Fruit fly (Drosophila melanogaster) whole organism, embryonic: ENCODE measurements around the gene Mical.
A peak's percentile ranks its signal among the peaks of the same experiment; 100 is the strongest.

Experiments used
- B-H2 ChIP-seq: fragments of 200-800 bp; sonication (Bioruptor generic); optimal IDR thresholded peaks from 2 replicates; lab custom pipeline; 2018; ENCODE audit warnings: missing biosample characterization, mild to moderate bottlenecking, missing genetic modification characterization
- CG10209 ChIP-seq: fragments of 200-800 bp; sonication (Bioruptor generic); optimal IDR thresholded peaks from 3 replicates; lab custom pipeline; 2017; ENCODE audit warnings: missing biosample characterization, mild to moderate bottlenecking, missing genetic modification characterization, missing genetic modification reagents
- CG12071 ChIP-seq: fragments of 200-800 bp; sonication (Bioruptor generic); optimal IDR thresholded peaks from 3 replicates; lab custom pipeline; 2018; ENCODE audit warnings: missing biosample characterization, mild to moderate bottlenecking, missing genetic modification characterization
- CG1233 ChIP-seq: fragments of 200-800 bp; sonication (Bioruptor generic); optimal IDR thresholded peaks from 4 replicates; lab custom pipeline; 2018; ENCODE audit warnings: missing biosample characterization, mild to moderate bottlenecking, missing genetic modification characterization
- CG13296 ChIP-seq: fragments of 200-800 bp; sonication (Bioruptor generic); optimal IDR thresholded peaks from 3 replicates; lab custom pipeline; 2018; ENCODE audit warnings: missing biosample characterization, mild to moderate bottlenecking, missing genetic modification characterization
- CG15514 ChIP-seq: fragments of 200-800 bp; sonication (Bioruptor generic); optimal IDR thresholded peaks from 3 replicates; lab custom pipeline; 2017; ENCODE audit warnings: missing biosample characterization, missing genetic modification characterization, mild to moderate bottlenecking, moderate library complexity, missing genetic modification reagents
- CG18619 ChIP-seq: fragments of 200-800 bp; sonication (Bioruptor generic); optimal IDR thresholded peaks from 3 replicates; lab custom pipeline; 2017; ENCODE audit warnings: missing biosample characterization, mild to moderate bottlenecking, missing genetic modification characterization
- CG2120 ChIP-seq: fragments of 200-800 bp; sonication (Bioruptor generic); optimal IDR thresholded peaks from 3 replicates; lab custom pipeline; 2016; ENCODE audit warnings: missing biosample characterization, missing genetic modification characterization
- CG2712 ChIP-seq: fragments of 200-800 bp; optimal IDR thresholded peaks from 3 replicates; lab custom pipeline; 2019; ENCODE audit warnings: missing biosample characterization, mild to moderate bottlenecking, missing genetic modification characterization, moderate library complexity
- CG30020 ChIP-seq: fragments of 200-800 bp; optimal IDR thresholded peaks from 2 replicates; lab custom pipeline; 2019; ENCODE audit warnings: missing biosample characterization, mild to moderate bottlenecking, missing genetic modification characterization, moderate library complexity
- CG30403 ChIP-seq: fragments of 200-800 bp; sonication (Bioruptor generic); optimal IDR thresholded peaks from 3 replicates; lab custom pipeline; 2016; ENCODE audit warnings: missing biosample characterization, missing genetic modification characterization
- CG31441 ChIP-seq: fragments of 200-800 bp; sonication (Bioruptor generic); IDR thresholded peaks from 2 replicates; pipeline ENCODE4 v1.3.6; 2022; ENCODE audit warnings: missing biosample characterization, missing genetic modification characterization
- CG3407 ChIP-seq: fragments of 200-800 bp; sonication (Bioruptor generic); optimal IDR thresholded peaks from 2 replicates; lab custom pipeline; 2018; ENCODE audit warnings: missing biosample characterization, mild to moderate bottlenecking, missing genetic modification characterization
- CG7786 ChIP-seq: fragments of 200-800 bp; sonication (Bioruptor generic); optimal IDR thresholded peaks from 2 replicates; lab custom pipeline; 2016; ENCODE audit warnings: missing biosample characterization, missing genetic modification characterization
- CG7839 ChIP-seq: fragments of 200-800 bp; sonication (Bioruptor generic); optimal IDR thresholded peaks from 3 replicates; lab custom pipeline; 2018; ENCODE audit warnings: missing biosample characterization, mild to moderate bottlenecking, missing genetic modification characterization, moderate library complexity
- CG8290 ChIP-seq, 3 experiments: fragments of 200-800 bp; sonication (Bioruptor generic); optimal IDR thresholded peaks; 2 replicates each; lab custom pipeline; 2016 to 2019; ENCODE audit warnings: missing biosample characterization in 3 of 3, missing genetic modification characterization in 3 of 3, mild to moderate bottlenecking in 2 of 3, moderate library complexity in 1 of 3
- CG8359 ChIP-seq: fragments of 200-800 bp; sonication (Bioruptor generic); optimal IDR thresholded peaks from 2 replicates; lab custom pipeline; 2017; ENCODE audit warnings: missing biosample characterization, mild to moderate bottlenecking, missing genetic modification characterization, borderline replicate concordance
- CG9437 ChIP-seq: fragments of 200-800 bp; sonication (Bioruptor generic); optimal IDR thresholded peaks from 2 replicates; lab custom pipeline; 2018; ENCODE audit warnings: missing biosample characterization, mild to moderate bottlenecking, missing genetic modification characterization
- CG9727 ChIP-seq: fragments of 200-800 bp; sonication (Bioruptor generic); optimal IDR thresholded peaks from 3 replicates; lab custom pipeline; 2017; ENCODE audit warnings: missing biosample characterization, mild to moderate bottlenecking, missing genetic modification characterization
- CrebB ChIP-seq: fragments of 200-800 bp; sonication (Bioruptor generic); optimal IDR thresholded peaks from 3 replicates; lab custom pipeline; 2018; ENCODE audit warnings: missing biosample characterization, mild to moderate bottlenecking, missing genetic modification characterization
- Dek ChIP-seq: fragments of 200-800 bp; sonication (Bioruptor generic); optimal IDR thresholded peaks from 3 replicates; lab custom pipeline; 2019; ENCODE audit warnings: missing biosample characterization, mild to moderate bottlenecking, missing genetic modification characterization, moderate library complexity
- E2f2 ChIP-seq: fragments of 200-800 bp; sonication (Bioruptor generic); IDR thresholded peaks from 2 replicates; pipeline ENCODE4 v1.3.6; 2022; ENCODE audit warnings: missing biosample characterization, missing genetic modification characterization
- HmgZ ChIP-seq: fragments of 200-800 bp; sonication (Bioruptor generic); optimal IDR thresholded peaks from 2 replicates; lab custom pipeline; 2018; ENCODE audit warnings: missing biosample characterization, mild to moderate bottlenecking, missing genetic modification characterization
- Hr51 ChIP-seq, 2 experiments: fragments of 200-800 bp; sonication (Bioruptor generic); optimal IDR thresholded peaks; 2 replicates in 1 of 2; 3 replicates in 1 of 2; lab custom pipeline; 2016 to 2018; ENCODE audit warnings: missing biosample characterization in 2 of 2, missing genetic modification characterization in 2 of 2, mild to moderate bottlenecking in 1 of 2, moderate library complexity in 1 of 2
- Lim3 ChIP-seq: fragments of 200-800 bp; sonication (Bioruptor generic); IDR thresholded peaks from 2 replicates; pipeline ENCODE4 v1.3.6; 2022; ENCODE audit warnings: missing biosample characterization, missing genetic modification characterization
- Med ChIP-seq: fragments of 200-800 bp; sonication (Bioruptor generic); peaks from one replicate; lab custom pipeline; 2016; ENCODE audit warnings: missing biosample characterization, missing genetic modification characterization, mild to moderate bottlenecking, inconsistent platforms, moderate library complexity
- Mes4 ChIP-seq: fragments of 200-800 bp; sonication (Bioruptor generic); optimal IDR thresholded peaks from 2 replicates; lab custom pipeline; 2016; ENCODE audit warnings: missing biosample characterization, missing genetic modification characterization
- NK7.1 ChIP-seq: fragments of 200-800 bp; sonication (Bioruptor generic); optimal IDR thresholded peaks from 3 replicates; lab custom pipeline; 2016; ENCODE audit warnings: missing biosample characterization, missing genetic modification characterization
- Oli ChIP-seq: fragments of 200-800 bp; sonication (Bioruptor generic); optimal IDR thresholded peaks from 2 replicates; lab custom pipeline; 2018; ENCODE audit warnings: missing biosample characterization, mild to moderate bottlenecking, missing genetic modification characterization, moderate library complexity
- Sox100B ChIP-seq: fragments of 200-800 bp; sonication (Bioruptor generic); optimal IDR thresholded peaks from 3 replicates; lab custom pipeline; 2018; ENCODE audit warnings: missing biosample characterization, mild to moderate bottlenecking, missing genetic modification characterization
- bcd ChIP-seq: fragments of 200-800 bp; sonication (Bioruptor generic); optimal IDR thresholded peaks from 2 replicates; lab custom pipeline; 2017; ENCODE audit warnings: missing biosample characterization, mild to moderate bottlenecking, missing genetic modification characterization
- cwo ChIP-seq: fragments of 200-800 bp; sonication (Bioruptor generic); optimal IDR thresholded peaks from 3 replicates; lab custom pipeline; 2017; ENCODE audit warnings: missing biosample characterization, missing genetic modification characterization, mild to moderate bottlenecking, moderate library complexity, missing genetic modification reagents
- dmrt11E ChIP-seq: fragments of 200-800 bp; sonication (Bioruptor generic); optimal IDR thresholded peaks from 3 replicates; lab custom pipeline; 2018; ENCODE audit warnings: missing biosample characterization, mild to moderate bottlenecking, missing genetic modification characterization, moderate library complexity
- en ChIP-seq: fragments of 200-800 bp; sonication (Bioruptor generic); optimal IDR thresholded peaks from 2 replicates; lab custom pipeline; 2016; ENCODE audit warnings: missing biosample characterization, missing genetic modification characterization
- exex ChIP-seq: fragments of 200-800 bp; sonication (Bioruptor generic); optimal IDR thresholded peaks from 4 replicates; lab custom pipeline; 2018; ENCODE audit warnings: missing biosample characterization, mild to moderate bottlenecking, missing genetic modification characterization, moderate library complexity
- grau ChIP-seq: fragments of 200-800 bp; optimal IDR thresholded peaks from 3 replicates; lab custom pipeline; 2019; ENCODE audit warnings: missing biosample characterization, mild to moderate bottlenecking, missing genetic modification characterization, moderate library complexity
- grn ChIP-seq: fragments of 200-800 bp; sonication (Bioruptor generic); optimal IDR thresholded peaks from 3 replicates; lab custom pipeline; 2017; ENCODE audit warnings: missing biosample characterization, missing genetic modification characterization
- hkb ChIP-seq, 2 experiments: fragments of 200-800 bp in 1 of 2; fragments of >200 bp in 1 of 2; sonication (Bioruptor generic) in 1 of 2; IDR thresholded peaks in 1 of 2; optimal IDR thresholded peaks in 1 of 2; 2 replicates each; pipeline versions ENCODE4 v1.3.6 to Lab custom; 2017 to 2022; ENCODE audit warnings: missing biosample characterization in 1 of 2, missing genetic modification characterization in 1 of 2
- lab ChIP-seq: fragments of 200-800 bp; sonication (Bioruptor generic); optimal IDR thresholded peaks from 3 replicates; lab custom pipeline; 2017; ENCODE audit warnings: missing biosample characterization, missing genetic modification characterization, mild to moderate bottlenecking, moderate library complexity, missing genetic modification reagents
- nau ChIP-seq: fragments of 200-800 bp; sonication (Bioruptor generic); optimal IDR thresholded peaks from 3 replicates; lab custom pipeline; 2017; ENCODE audit warnings: missing biosample characterization, mild to moderate bottlenecking, missing genetic modification characterization, missing genetic modification reagents
- nmo ChIP-seq: fragments of 200-800 bp; sonication (Bioruptor generic); optimal IDR thresholded peaks from 2 replicates; lab custom pipeline; 2018; ENCODE audit warnings: missing biosample characterization, mild to moderate bottlenecking, missing genetic modification characterization, moderate library complexity
- schlank ChIP-seq: fragments of 200-800 bp; sonication (Bioruptor generic); optimal IDR thresholded peaks from 2 replicates; lab custom pipeline; 2018; ENCODE audit warnings: missing biosample characterization, mild to moderate bottlenecking, missing genetic modification characterization
- scrt ChIP-seq: fragments of 200-800 bp; sonication (Bioruptor generic); optimal IDR thresholded peaks from 2 replicates; lab custom pipeline; 2018; ENCODE audit warnings: missing biosample characterization, mild to moderate bottlenecking, missing genetic modification characterization, moderate library complexity
- sens ChIP-seq: fragments of 200-800 bp; sonication (Bioruptor generic); peaks from one replicate; lab custom pipeline; 2016; ENCODE audit warnings: missing biosample characterization, missing genetic modification characterization
- slou ChIP-seq: fragments of 200-800 bp; sonication (Bioruptor generic); optimal IDR thresholded peaks from 3 replicates; lab custom pipeline; 2016; ENCODE audit warnings: missing biosample characterization, missing genetic modification characterization
- sna ChIP-seq: fragments of 200-800 bp; sonication (Bioruptor generic); IDR thresholded peaks from 2 replicates; pipeline ENCODE4 v1.3.6; 2022; ENCODE audit warnings: missing biosample characterization, missing genetic modification characterization; ENCODE audit not compliant: partially characterized antibody
- tin ChIP-seq: fragments of 200-800 bp; sonication (Bioruptor generic); optimal IDR thresholded peaks from 3 replicates; lab custom pipeline; 2016; ENCODE audit warnings: missing biosample characterization, missing genetic modification characterization

Gene Mical

dm6 chr3R:10054278-10054975 is 11.7 kb upstream of the Mical start (continued):
- no peak for TF ChIP-seq CG8290 (GFP tag; optimal IDR thresholded peaks at IDR 0.05; lab: Kevin White, UChicago)
- peak in 1 of 2 experiments; percentile 27 for TF ChIP-seq CG8290 (tag; optimal IDR thresholded peaks at IDR 0.05; lab: Kevin White, UChicago)
- TF ChIP-seq CG8359 (GFP tag; lab: Kevin White, UChicago) = no peak
- peak; percentile 42 for TF ChIP-seq grau
- 0 out of 2 replicates have a peak, but pooled peaks have one; percentile 6 for TF ChIP-seq E2f2
- TF ChIP-seq nau (GFP tag; lab: Kevin White, UChicago) = no peak
- peak; percentile 16 for TF ChIP-seq cwo (GFP tag; lab: Kevin White, UChicago)
- no peak for TF ChIP-seq tin (GFP tag; lab: Kevin White, UChicago)
- TF ChIP-seq CG7839 = peak; percentile 38
- peak; percentile 14 for TF ChIP-seq CG10209 (GFP tag; lab: Kevin White, UChicago)
- no peak for TF ChIP-seq NK7.1 (GFP tag; lab: Kevin White, UChicago)
- no peak for TF ChIP-seq slou (GFP tag; lab: Kevin White, UChicago)
- TF ChIP-seq CG12071 = peak; percentile 57
- TF ChIP-seq en (GFP tag; lab: Kevin White, UChicago) = no peak
- peak; percentile 10 for TF ChIP-seq Oli
- TF ChIP-seq Sox100B (GFP tag; lab: Kevin White, UChicago) = peak; percentile 5
- TF ChIP-seq Lim3 (GFP tag; lab: Robert Waterston, UW) = no peak
- TF ChIP-seq CG30020 = no peak
- peak; percentile 39 for TF ChIP-seq HmgZ
- TF ChIP-seq dmrt11E (tag; lab: Kevin White, UChicago) = no peak
- TF ChIP-seq nmo = peak; percentile 14
- TF ChIP-seq Mes4 = no peak
- no peak for TF ChIP-seq Dek
- TF ChIP-seq lab = peak; percentile 7
- TF ChIP-seq grn (GFP tag; lab: Kevin White, UChicago) = peak; percentile 77
- TF ChIP-seq CG7786 (GFP tag; lab: Kevin White, UChicago) = no peak
- peak; percentile 0 for TF ChIP-seq CG1233 (GFP tag; lab: Kevin White, UChicago)
- TF ChIP-seq bcd (GFP tag; lab: Kevin White, UChicago) = peak; percentile 5
- peak; percentile 48 for TF ChIP-seq CrebB (tag; lab: Kevin White, UChicago)
- TF ChIP-seq sna (GFP tag; lab: Robert Waterston, UW) = no peak
- TF ChIP-seq schlank (tag; lab: Kevin White, UChicago) = peak; percentile 8
- peak; percentile 79 for TF ChIP-seq Med (GFP tag; lab: Kevin White, UChicago)
- peak; percentile 99 for TF ChIP-seq exex (tag; lab: Kevin White, UChicago)
- TF ChIP-seq scrt (GFP tag; lab: Kevin White, UChicago) = peak; percentile 24
- no peak for TF ChIP-seq hkb (optimal IDR thresholded peaks at IDR 0.05; lab: Kevin White, UChicago)
- no peak for TF ChIP-seq hkb (GFP tag; IDR thresholded peaks at IDR 0.05; lab: Robert Waterston, UW)
- peak; percentile 62 for TF ChIP-seq CG2120 (GFP tag; lab: Kevin White, UChicago)
- TF ChIP-seq CG9437 (GFP tag; lab: Kevin White, UChicago) = peak; percentile 17
- no peak for TF ChIP-seq CG2712
- peak; percentile 25 for TF ChIP-seq CG30403 (GFP tag; lab: Kevin White, UChicago)
- peak in 1 of 2 experiments; percentile 7 for TF ChIP-seq Hr51 (GFP tag; optimal IDR thresholded peaks at IDR 0.05; lab: Kevin White, UChicago)
- TF ChIP-seq sens (GFP tag; lab: Kevin White, UChicago) = peak; percentile 41
- TF ChIP-seq CG31441 (GFP tag; lab: Robert Waterston, UW) = 0 out of 2 replicates have a peak, but pooled peaks have one; percentile 8
- TF ChIP-seq CG13296 (GFP tag; lab: Kevin White, UChicago) = peak; percentile 54
- TF ChIP-seq CG9727 (GFP tag; lab: Kevin White, UChicago) = peak; percentile 19
- TF ChIP-seq B-H2 (GFP tag; lab: Kevin White, UChicago) = peak; percentile 59
- TF ChIP-seq CG3407 = no peak
- TF ChIP-seq CG18619 (GFP tag; lab: Kevin White, UChicago) = peak; percentile 2
- TF ChIP-seq CG15514 = peak; percentile 22
